Worm (Caenorhabditis elegans) whole organism, late embryonic: ENCODE measurements around the gene btb-12.

Source experiments
- ceh-30 ChIP-seq: fragments of 150-350 bp; optimal IDR thresholded peaks from 2 replicates; lab custom pipeline; 2014; ENCODE audit warnings: missing biosample characterization, missing genetic modification characterization
- fkh-10 ChIP-seq: fragments of 150-350 bp; optimal IDR thresholded peaks from 2 replicates; lab custom pipeline; 2014; ENCODE audit warnings: missing biosample characterization, missing genetic modification reagents, missing genetic modification characterization
- nhr-11 ChIP-seq: fragments of 150-350 bp; optimal IDR thresholded peaks from 2 replicates; lab custom pipeline; 2014; ENCODE audit warnings: missing biosample characterization, missing genetic modification characterization
- pha-4 ChIP-seq: fragments of 150-350 bp; optimal IDR thresholded peaks from 2 replicates; lab custom pipeline; 2018; ENCODE audit warnings: missing biosample characterization, missing genetic modification reagents, missing genetic modification characterization
- unc-55 ChIP-seq: sonication (generic microtip); optimal IDR thresholded peaks from 2 replicates; lab custom pipeline; 2017; ENCODE audit warnings: missing biosample characterization, missing genetic modification reagents, missing genetic modification characterization
- ztf-16 ChIP-seq: sonication (generic microtip); optimal IDR thresholded peaks from 2 replicates; lab custom pipeline; 2017; ENCODE audit warnings: missing genetic modification characterization, missing compliant biosample characterization

ce11 chrII:1607575-1607974 is 47.4 kb upstream of the btb-12 start:
- no peak for TF ChIP-seq ztf-16 (tag; lab: Kevin White, UChicago)
- TF ChIP-seq pha-4 (tag; lab: Kevin White, UChicago): no peak
- no peak for TF ChIP-seq unc-55
- TF ChIP-seq nhr-11 (tag; lab: Kevin White, UChicago): no peak
- TF ChIP-seq fkh-10: no peak
- no peak for TF ChIP-seq ceh-30 (tag; lab: Kevin White, UChicago)
